Worm (Caenorhabditis elegans): ENCODE data around the gene nsy-7.

nsy-7 gene

ce11 chrIV:8070934-8071333 is 15.5 kb downstream of the nsy-7 start:
- no peak for TF ChIP-seq ceh-13 (GFP tag; optimal IDR thresholded peaks at IDR 0.05)
- no peak for TF ChIP-seq hnd-1 (tag; optimal IDR thresholded peaks at IDR 0.05)
- no peak for TF ChIP-seq tra-4 (tag; optimal IDR thresholded peaks at IDR 0.05)
- no peak for TF ChIP-seq B0310.2 (tag; optimal IDR thresholded peaks at IDR 0.05)
- no peak for TF ChIP-seq F13C5.2 (tag; optimal IDR thresholded peaks at IDR 0.05)

DNA sequence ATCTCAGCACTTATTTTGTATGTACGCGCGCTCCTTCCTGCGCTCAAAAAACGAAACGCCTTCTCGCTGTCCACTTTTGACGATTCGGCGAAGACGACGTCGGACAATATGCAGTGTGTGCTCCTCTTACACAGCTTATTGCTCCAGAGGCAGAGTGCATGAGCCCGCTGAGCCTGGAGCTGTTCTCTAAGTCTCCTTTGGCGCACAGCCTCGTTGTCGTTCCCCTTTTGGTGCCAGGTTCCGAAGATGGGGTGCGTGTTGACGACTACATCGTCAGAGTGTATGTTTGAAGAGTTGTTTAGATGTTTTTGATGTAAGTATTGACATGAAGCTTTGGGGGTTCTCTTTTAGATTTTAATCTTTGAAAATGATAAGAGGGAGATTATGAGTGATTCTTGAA is 16.2 kb downstream of the nsy-7 start:
- TF ChIP-seq ceh-13 (GFP tag; optimal IDR thresholded peaks at IDR 0.05) (no peak), flt-1 (GFP tag; IDR thresholded peaks at IDR 0.05) (0 out of 2 replicates have a peak, but pooled peaks have one; percentile 16)

ce11 chrIV:8069104-8069503 is 17.3 kb downstream of the nsy-7 start:
- no peak for TF ChIP-seq B0310.2 (tag; optimal IDR thresholded peaks at IDR 0.05)

ce11 chrIV:8068280-8068679 is 18.2 kb downstream of the nsy-7 start:
- TF ChIP-seq hnd-1 (tag; optimal IDR thresholded peaks at IDR 0.05) (no peak), ceh-13 (GFP tag; optimal IDR thresholded peaks at IDR 0.05) (no peak), ama-1 (optimal IDR thresholded peaks at IDR 0.05) (no peak), hmbx-1 (tag; optimal IDR thresholded peaks at IDR 0.05) (no peak), ets-7 (tag; optimal IDR thresholded peaks at IDR 0.05) (no peak), aly-1 (tag; optimal IDR thresholded peaks at IDR 0.05) (no peak), hmg-4 (GFP tag; optimal IDR thresholded peaks at IDR 0.05) (no peak), scrt-1 (GFP tag; IDR thresholded peaks at IDR 0.05) (no peak), tbx-37 (GFP tag; conservative IDR thresholded peaks at IDR 0.05) (no peak), flt-1 (GFP tag; IDR thresholded peaks at IDR 0.05) (no peak), tra-4 (tag; optimal IDR thresholded peaks at IDR 0.05) (no peak), pes-1 (GFP tag; IDR thresholded peaks at IDR 0.05) (no peak), B0310.2 (tag; optimal IDR thresholded peaks at IDR 0.05) (no peak), tbx-11 (GFP tag; IDR thresholded peaks at IDR 0.05) (no peak)

DNA sequence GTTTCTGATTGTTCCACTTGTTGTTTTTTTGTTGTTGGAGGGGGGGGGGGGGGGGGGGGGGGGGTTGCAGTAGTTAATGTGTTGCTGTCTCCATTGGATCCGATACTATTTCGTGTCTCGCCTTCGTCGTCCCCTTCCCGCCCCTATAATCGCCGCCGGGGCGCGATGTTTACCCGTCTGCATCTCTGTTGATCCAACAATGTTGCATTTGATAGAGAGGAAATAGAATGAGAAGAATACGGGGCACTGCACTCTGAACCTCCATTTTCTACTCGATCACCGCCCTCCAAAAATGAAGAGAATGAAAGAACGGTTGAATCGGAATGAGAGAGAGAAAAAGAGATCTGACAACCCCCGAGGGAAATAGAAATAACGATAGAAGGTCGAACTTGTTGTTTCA is 18.7 kb downstream of the nsy-7 start:
- TF ChIP-seq scrt-1 (GFP tag; IDR thresholded peaks at IDR 0.05): no peak

ce11 chrIV:8066598-8066997 is 19.9 kb downstream of the nsy-7 start:
- TF ChIP-seq scrt-1 (GFP tag; IDR thresholded peaks at IDR 0.05) (0 out of 2 replicates have a peak, but pooled peaks have one; percentile 13), aly-1 (tag; optimal IDR thresholded peaks at IDR 0.05) (peak; percentile 38), tbx-37 (GFP tag; conservative IDR thresholded peaks at IDR 0.05) (peak; percentile 32; the same call in 1 of the 2 replicates), tbx-11 (GFP tag; IDR thresholded peaks at IDR 0.05) (0 out of 2 replicates have a peak, but pooled peaks have one; percentile 12), flt-1 (GFP tag; IDR thresholded peaks at IDR 0.05) (no peak), ceh-13 (GFP tag; optimal IDR thresholded peaks at IDR 0.05) (no peak), hmg-4 (GFP tag; optimal IDR thresholded peaks at IDR 0.05) (peak; percentile 66), F13C5.2 (tag; optimal IDR thresholded peaks at IDR 0.05) (peak; percentile 37)

ce11 chrIV:8062359-8062758 is 24.1 kb downstream of the nsy-7 start, which contains the start of gene sax-7:
sax-7 (plus strand) TSS chrIV:8062659.
- TF ChIP-seq pes-1 (GFP tag; IDR thresholded peaks at IDR 0.05) (no peak), scrt-1 (GFP tag; IDR thresholded peaks at IDR 0.05) (no peak), ets-7 (tag; optimal IDR thresholded peaks at IDR 0.05) (no peak), hmg-4 (GFP tag; optimal IDR thresholded peaks at IDR 0.05) (no peak), tra-4 (tag; optimal IDR thresholded peaks at IDR 0.05) (no peak), hmbx-1 (tag; optimal IDR thresholded peaks at IDR 0.05) (no peak), sea-1 (GFP tag; conservative IDR thresholded peaks at IDR 0.05) (no peak), ceh-36 (tag; optimal IDR thresholded peaks at IDR 0.05) (no peak)

- TF ChIP-seq hnd-1 (tag; optimal IDR thresholded peaks at IDR 0.05): no peak
- no peak for TF ChIP-seq ceh-13 (GFP tag; optimal IDR thresholded peaks at IDR 0.05)
- no peak for TF ChIP-seq sea-1 (GFP tag; conservative IDR thresholded peaks at IDR 0.05)
- TF ChIP-seq pes-1 (GFP tag; IDR thresholded peaks at IDR 0.05): no peak
- TF ChIP-seq F13C5.2 (tag; optimal IDR thresholded peaks at IDR 0.05): no peak
- no peak for TF ChIP-seq aly-1 (tag; optimal IDR thresholded peaks at IDR 0.05)
- TF ChIP-seq hmbx-1 (tag; optimal IDR thresholded peaks at IDR 0.05): no peak
- TF ChIP-seq ceh-36 (tag; optimal IDR thresholded peaks at IDR 0.05): no peak
- no peak for TF ChIP-seq B0310.2 (tag; optimal IDR thresholded peaks at IDR 0.05)
- TF ChIP-seq ama-1 (optimal IDR thresholded peaks at IDR 0.05): no peak
- TF ChIP-seq scrt-1 (GFP tag; IDR thresholded peaks at IDR 0.05): no peak
- no peak for TF ChIP-seq tbx-37 (GFP tag; conservative IDR thresholded peaks at IDR 0.05)
Measured at ce11 chrIV:8061267-8061666, 25.2 kb downstream of the nsy-7 start.

DNA sequence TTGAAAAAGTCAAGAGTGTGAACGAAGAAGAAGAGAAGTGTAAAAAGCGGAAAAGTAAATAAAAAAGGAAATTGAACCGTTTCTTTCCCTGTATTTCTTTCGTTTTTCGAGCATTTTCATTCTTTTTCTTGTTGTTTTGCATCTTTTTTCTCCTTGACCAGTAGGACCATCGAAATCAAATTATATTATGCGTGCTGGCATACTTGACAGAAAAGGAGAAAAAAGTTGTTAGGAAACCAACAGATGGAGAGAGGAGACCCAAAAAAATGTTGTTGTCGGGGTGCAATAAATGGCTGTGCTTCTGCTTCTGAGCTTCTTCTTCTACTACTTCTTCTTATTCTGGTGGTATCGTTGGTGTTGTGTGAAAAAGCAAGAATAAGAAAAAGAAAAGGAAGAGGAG is 32.5 kb downstream of the nsy-7 start:
- TF ChIP-seq tbx-11 (GFP tag; IDR thresholded peaks at IDR 0.05): no peak

ce11 chrIV:8052694-8053093 is 33.8 kb downstream of the nsy-7 start:
- no peak for TF ChIP-seq pes-1 (GFP tag; IDR thresholded peaks at IDR 0.05)
- no peak for TF ChIP-seq hmg-4 (GFP tag; optimal IDR thresholded peaks at IDR 0.05)
- TF ChIP-seq sea-1 (GFP tag; conservative IDR thresholded peaks at IDR 0.05): no peak
- no peak for TF ChIP-seq scrt-1 (GFP tag; IDR thresholded peaks at IDR 0.05)
- no peak for TF ChIP-seq ama-1 (optimal IDR thresholded peaks at IDR 0.05)
- TF ChIP-seq flt-1 (GFP tag; IDR thresholded peaks at IDR 0.05): no peak
- TF ChIP-seq tra-4 (tag; optimal IDR thresholded peaks at IDR 0.05): no peak
- no peak for TF ChIP-seq hnd-1 (tag; optimal IDR thresholded peaks at IDR 0.05)
- TF ChIP-seq aly-1 (tag; optimal IDR thresholded peaks at IDR 0.05): no peak
- no peak for TF ChIP-seq F13C5.2 (tag; optimal IDR thresholded peaks at IDR 0.05)
- no peak for TF ChIP-seq ets-7 (tag; optimal IDR thresholded peaks at IDR 0.05)
- TF ChIP-seq ceh-13 (GFP tag; optimal IDR thresholded peaks at IDR 0.05): no peak
- no peak for TF ChIP-seq hmbx-1 (tag; optimal IDR thresholded peaks at IDR 0.05)
- no peak for TF ChIP-seq tbx-37 (GFP tag; conservative IDR thresholded peaks at IDR 0.05)
- no peak for TF ChIP-seq tbx-11 (GFP tag; IDR thresholded peaks at IDR 0.05)
- no peak for TF ChIP-seq ceh-36 (tag; optimal IDR thresholded peaks at IDR 0.05)
- no peak for TF ChIP-seq B0310.2 (tag; optimal IDR thresholded peaks at IDR 0.05)

All from whole organism, early embryonic.